Worm (Caenorhabditis elegans) whole organism, L4 larva: ENCODE data around the gene ugt-38.

Source experiments
- F26F4.8 ChIP-seq: fragments of 200-800 bp; sonication (Bioruptor generic); conservative IDR thresholded peaks from 2 replicates; pipeline ENCODE4 v1.3.6; 2022; ENCODE audit warnings: missing genetic modification characterization, missing compliant biosample characterization
- ama-1 ChIP-seq: fragments of 150-350 bp; optimal IDR thresholded peaks from 2 replicates; lab custom pipeline; 2014; ENCODE audit warnings: inconsistent platforms, mixed read lengths
- mdl-1 ChIP-seq, 2 experiments: fragments of 150-350 bp in 1 of 2; sonication (generic microtip) in 1 of 2; optimal IDR thresholded peaks; 2 replicates each; lab custom pipeline; 2014 to 2017; ENCODE audit warnings: missing biosample characterization in 2 of 2, missing genetic modification characterization in 2 of 2
- pqm-1 ChIP-seq: sonication (generic microtip); optimal IDR thresholded peaks from 2 replicates; lab custom pipeline; 2017; ENCODE audit warnings: missing biosample characterization, missing genetic modification characterization

DNA sequence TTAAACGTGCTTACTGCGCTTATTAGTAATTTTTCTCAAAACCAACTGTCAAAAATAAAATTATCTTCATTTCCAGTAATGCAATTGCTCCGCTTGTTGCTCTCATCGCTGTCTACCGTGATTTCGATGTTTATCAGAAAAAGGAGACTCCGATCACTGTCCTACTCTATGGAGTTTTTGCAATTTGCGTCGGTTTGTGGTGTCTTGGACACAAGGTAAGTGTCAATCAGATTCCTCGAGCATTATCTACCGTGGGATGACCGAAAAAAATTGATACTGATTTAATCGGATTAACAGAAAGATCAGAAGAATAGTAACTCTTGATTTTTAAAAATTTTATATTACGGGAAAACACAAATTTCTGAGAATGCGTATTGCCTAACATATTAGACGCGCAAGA, 40.0 kb upstream of the ugt-38 start:
- TF ChIP-seq mdl-1 (tag; optimal IDR thresholded peaks at IDR 0.05; lab: Kevin White, UChicago) (no peak), F26F4.8 (no peak), pqm-1 (tag; lab: Kevin White, UChicago) (no peak), ama-1 (lab: Kevin White, UChicago) (no peak)
